Worm (Caenorhabditis elegans) whole organism, L3 larva: ENCODE measurements around the gene F59E11.7.

Source experiments
- ama-1 ChIP-seq: fragments of 150-350 bp; optimal IDR thresholded peaks from 2 replicates; lab custom pipeline; 2018
- ceh-28 ChIP-seq: fragments of 150-350 bp; optimal IDR thresholded peaks from 2 replicates; lab custom pipeline; 2014; ENCODE audit warnings: missing biosample characterization, missing genetic modification reagents, missing genetic modification characterization
- fkh-10 ChIP-seq: sonication (generic microtip); optimal IDR thresholded peaks from 2 replicates; lab custom pipeline; 2017; ENCODE audit warnings: missing biosample characterization, missing genetic modification reagents, missing genetic modification characterization
- jun-1 ChIP-seq: fragments of 150-350 bp; optimal IDR thresholded peaks from 2 replicates; lab custom pipeline; 2014; ENCODE audit warnings: missing biosample characterization, missing genetic modification reagents, missing genetic modification characterization
- nhr-12 ChIP-seq: fragments of 150-350 bp; optimal IDR thresholded peaks from 2 replicates; lab custom pipeline; 2014; ENCODE audit warnings: missing biosample characterization, missing genetic modification characterization
- pqm-1 ChIP-seq: fragments of 150-350 bp; optimal IDR thresholded peaks from 2 replicates; lab custom pipeline; 2017; ENCODE audit warnings: missing biosample characterization, missing genetic modification characterization, inconsistent platforms
- unc-62 ChIP-seq: fragments of 150-350 bp; sonication (generic microtip); optimal IDR thresholded peaks from 4 replicates; lab custom pipeline; 2014; ENCODE audit warnings: missing biosample characterization, missing genetic modification reagents, missing genetic modification characterization

DNA sequence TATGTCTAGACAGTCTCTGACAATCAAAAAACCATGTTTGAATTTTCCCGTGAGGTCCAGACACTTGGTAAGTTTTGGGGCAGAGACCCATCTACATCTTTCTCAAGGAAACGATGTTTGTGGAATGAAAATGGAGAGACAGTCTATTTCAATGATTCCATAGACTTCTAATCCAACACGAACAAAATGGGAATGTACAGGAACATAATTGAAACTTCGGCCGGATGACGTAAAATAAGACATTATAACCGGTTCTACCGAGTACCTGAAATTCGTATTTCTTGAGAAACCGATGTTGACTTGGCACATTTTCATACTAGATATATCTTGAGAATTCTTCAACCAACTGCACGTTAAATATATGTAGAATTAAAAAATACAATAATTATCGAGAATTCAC is 1.9 kb upstream of the F59E11.7 start, which contains the start of gene str-87:
- no peak for TF ChIP-seq nhr-12 (tag; lab: Kevin White, UChicago)
- no peak for TF ChIP-seq unc-62 (GFP tag; lab: Kevin White, UChicago)
- no peak for TF ChIP-seq pqm-1 (tag; lab: Kevin White, UChicago)
- TF ChIP-seq ama-1 (lab: Kevin White, UChicago): no peak
- TF ChIP-seq jun-1: no peak
- TF ChIP-seq ceh-28 (tag; lab: Kevin White, UChicago): no peak
- no peak for TF ChIP-seq fkh-10 (GFP tag; lab: Kevin White, UChicago)
